Worm (Caenorhabditis elegans): ENCODE results near the gene ctsa-1.2.
A peak's percentile ranks its signal among the peaks of the same experiment; 100 is the strongest.

DNA sequence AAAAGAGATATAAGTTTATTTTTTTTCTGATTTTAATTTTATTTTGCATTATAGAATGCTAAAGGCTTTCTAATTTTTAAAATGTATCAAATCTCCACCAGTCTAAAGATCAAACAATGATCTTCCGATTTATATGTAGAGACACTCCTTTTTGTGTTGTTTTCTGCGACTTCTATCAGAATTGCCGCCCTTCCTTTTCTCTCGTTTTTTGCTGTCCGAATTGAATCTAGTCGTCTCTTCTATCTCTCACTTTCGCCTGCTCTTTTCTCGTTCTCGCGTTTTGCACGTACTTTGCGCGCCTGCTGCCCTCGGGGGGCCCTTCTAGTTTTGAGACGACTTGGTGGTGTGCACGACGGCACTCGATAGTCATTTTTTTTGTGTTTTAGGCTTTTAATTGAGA, 14.8 kb upstream of the ctsa-1.2 start:
- TF ChIP-seq aly-2 (tag; optimal IDR thresholded peaks at IDR 0.05), result no peak
- no peak for TF ChIP-seq pag-3 (tag; optimal IDR thresholded peaks at IDR 0.05; ENCODE audit: borderline replicate concordance, insufficient read depth)
- no peak for TF ChIP-seq nhr-76 (tag; optimal IDR thresholded peaks at IDR 0.05)
- TF ChIP-seq egl-27 (tag; optimal IDR thresholded peaks at IDR 0.05), result no peak
- no peak for TF ChIP-seq snpc-4 (tag; optimal IDR thresholded peaks at IDR 0.05)
- peak; percentile 61 for TF ChIP-seq fkh-10 (GFP tag; optimal IDR thresholded peaks at IDR 0.05)
- TF ChIP-seq ceh-82 (tag; optimal IDR thresholded peaks at IDR 0.05), result peak in 1 of 3 experiments; percentile 41

All from whole organism, L1 larva.